Fruit fly (Drosophila melanogaster) whole organism, embryonic: ENCODE measurements around the gene Ir21a.

ENCODE experiments used
- BEAF-32 ChIP-seq: fragments of 200-800 bp; sonication (Bioruptor generic); optimal IDR thresholded peaks from 3 replicates; lab custom pipeline; 2017; ENCODE audit warnings: missing biosample characterization, missing genetic modification characterization, mild to moderate bottlenecking, moderate library complexity, missing genetic modification reagents
- Blimp-1 ChIP-seq: fragments of 200-800 bp; sonication (Bioruptor generic); optimal IDR thresholded peaks from 3 replicates; lab custom pipeline; 2018; ENCODE audit warnings: missing biosample characterization, missing genetic modification characterization, mild to moderate bottlenecking, moderate library complexity, missing genetic modification reagents
- CG10543 ChIP-seq: fragments of 200-800 bp; sonication (Bioruptor generic); optimal IDR thresholded peaks from 3 replicates; lab custom pipeline; 2017; ENCODE audit warnings: missing biosample characterization, mild to moderate bottlenecking, missing genetic modification characterization, moderate library complexity
- CG12391 ChIP-seq: fragments of 200-800 bp; sonication (Bioruptor generic); optimal IDR thresholded peaks from 3 replicates; lab custom pipeline; 2018; ENCODE audit warnings: missing biosample characterization, mild to moderate bottlenecking, missing genetic modification characterization, moderate library complexity
- CG13287 ChIP-seq: fragments of 200-800 bp; sonication (Bioruptor generic); IDR thresholded peaks from 2 replicates; pipeline ENCODE4 v1.3.6; 2022; ENCODE audit warnings: missing biosample characterization, missing genetic modification characterization; ENCODE audit not compliant: partially characterized antibody
- CG13296 ChIP-seq: fragments of 200-800 bp; sonication (Bioruptor generic); optimal IDR thresholded peaks from 3 replicates; lab custom pipeline; 2018; ENCODE audit warnings: missing biosample characterization, mild to moderate bottlenecking, missing genetic modification characterization
- CG15073 ChIP-seq: fragments of 200-800 bp; sonication (Bioruptor generic); optimal IDR thresholded peaks from 2 replicates; lab custom pipeline; 2016; ENCODE audit warnings: missing biosample characterization, missing genetic modification characterization
- CG1603 ChIP-seq: fragments of 200-800 bp; sonication (Bioruptor generic); optimal IDR thresholded peaks from 2 replicates; lab custom pipeline; 2019; ENCODE audit warnings: missing biosample characterization, mild to moderate bottlenecking, missing genetic modification characterization, moderate library complexity
- CG2678 ChIP-seq: fragments of 200-800 bp; sonication (Bioruptor generic); optimal IDR thresholded peaks from 3 replicates; lab custom pipeline; 2019; ENCODE audit warnings: missing biosample characterization, mild to moderate bottlenecking, missing genetic modification characterization, moderate library complexity
- CG3163 ChIP-seq: fragments of 200-800 bp; sonication (Bioruptor generic); optimal IDR thresholded peaks from 3 replicates; lab custom pipeline; 2016; ENCODE audit warnings: missing biosample characterization, missing genetic modification characterization
- CG32767 ChIP-seq: fragments of 200-800 bp; sonication (Bioruptor generic); IDR thresholded peaks from 2 replicates; pipeline ENCODE4 v1.3.6; 2022; ENCODE audit warnings: missing biosample characterization, missing genetic modification characterization
- CG32772 ChIP-seq: fragments of 200-800 bp; sonication (Bioruptor generic); IDR thresholded peaks from 2 replicates; pipeline ENCODE4 v1.3.6; 2022; ENCODE audit warnings: missing biosample characterization, missing genetic modification characterization
- CG3281 ChIP-seq: fragments of 200-800 bp; sonication (Bioruptor generic); optimal IDR thresholded peaks from 3 replicates; lab custom pipeline; 2017; ENCODE audit warnings: missing biosample characterization, mild to moderate bottlenecking, missing genetic modification characterization
- CG6272 ChIP-seq: fragments of 200-800 bp; sonication (Bioruptor generic); IDR thresholded peaks from 2 replicates; pipeline ENCODE4 v1.3.6; 2022; ENCODE audit warnings: missing biosample characterization, missing genetic modification characterization
- CG6689 ChIP-seq: fragments of 200-800 bp; sonication (Bioruptor generic); IDR thresholded peaks from 2 replicates; pipeline ENCODE4 v1.3.6; 2022; ENCODE audit warnings: missing biosample characterization, missing genetic modification characterization
- Dll ChIP-seq: fragments of 200-800 bp; sonication (Bioruptor generic); IDR thresholded peaks from 4 replicates; pipeline ENCODE4 v1.3.6; 2022; ENCODE audit warnings: missing biosample characterization, missing genetic modification characterization; ENCODE audit not compliant: partially characterized antibody
- Fer3 ChIP-seq: fragments of 200-800 bp; sonication (Bioruptor generic); optimal IDR thresholded peaks from 2 replicates; lab custom pipeline; 2018; ENCODE audit warnings: missing biosample characterization, mild to moderate bottlenecking, missing genetic modification characterization, moderate library complexity
- HmgZ ChIP-seq: fragments of 200-800 bp; sonication (Bioruptor generic); optimal IDR thresholded peaks from 2 replicates; lab custom pipeline; 2018; ENCODE audit warnings: missing biosample characterization, mild to moderate bottlenecking, missing genetic modification characterization
- Kr ChIP-seq: fragments of 200-800 bp; sonication (Bioruptor generic); optimal IDR thresholded peaks from 2 replicates; lab custom pipeline; 2017; ENCODE audit warnings: missing biosample characterization, mild to moderate bottlenecking, missing genetic modification characterization
- Oaz ChIP-seq: fragments of 200-800 bp; sonication (Bioruptor generic); IDR thresholded peaks from 2 replicates; pipeline ENCODE4 v1.3.6; 2022; ENCODE audit warnings: missing biosample characterization, missing genetic modification characterization
- Ptx1 ChIP-seq: fragments of 200-800 bp; sonication (Bioruptor generic); IDR thresholded peaks from 2 replicates; pipeline ENCODE4 v1.3.6; 2022; ENCODE audit warnings: missing biosample characterization, missing genetic modification characterization
- Sry-δ ChIP-seq: fragments of 200-800 bp; sonication (Bioruptor generic); optimal IDR thresholded peaks from 2 replicates; lab custom pipeline; 2016; ENCODE audit warnings: missing biosample characterization, missing genetic modification characterization
- Ssrp ChIP-seq: fragments of 200-800 bp; sonication (Bioruptor generic); optimal IDR thresholded peaks from 2 replicates; lab custom pipeline; 2018; ENCODE audit warnings: missing biosample characterization, mild to moderate bottlenecking, missing genetic modification characterization, moderate library complexity
- YL-1 ChIP-seq: fragments of 200-800 bp; sonication (Bioruptor generic); optimal IDR thresholded peaks from 3 replicates; lab custom pipeline; 2017; ENCODE audit warnings: missing biosample characterization, mild to moderate bottlenecking, missing genetic modification characterization
- bigmax ChIP-seq: fragments of 200-800 bp; sonication (Bioruptor generic); optimal IDR thresholded peaks from 2 replicates; lab custom pipeline; 2018; ENCODE audit warnings: missing biosample characterization, mild to moderate bottlenecking, missing genetic modification characterization
- cad ChIP-seq: fragments of >200 bp; optimal IDR thresholded peaks from 2 replicates; lab custom pipeline; 2017; ENCODE audit warnings: missing biosample characterization, missing genetic modification characterization
- caup ChIP-seq: fragments of 200-800 bp; sonication (Bioruptor generic); optimal IDR thresholded peaks from 3 replicates; lab custom pipeline; 2017; ENCODE audit warnings: missing biosample characterization, mild to moderate bottlenecking, missing genetic modification characterization, moderate library complexity; ENCODE audit not compliant: severe bottlenecking
- ci ChIP-seq: fragments of 200-800 bp; sonication (Bioruptor generic); IDR thresholded peaks from 3 replicates; pipeline ENCODE4 v1.3.6; 2022; ENCODE audit warnings: missing biosample characterization, missing genetic modification characterization
- danr ChIP-seq: fragments of 200-800 bp; sonication (Bioruptor generic); IDR thresholded peaks from 2 replicates; pipeline ENCODE4 v1.3.6; 2022; ENCODE audit warnings: missing biosample characterization, missing genetic modification characterization
- exex ChIP-seq: fragments of 200-800 bp; sonication (Bioruptor generic); optimal IDR thresholded peaks from 4 replicates; lab custom pipeline; 2018; ENCODE audit warnings: missing biosample characterization, mild to moderate bottlenecking, missing genetic modification characterization, moderate library complexity
- fd3F ChIP-seq: fragments of 200-800 bp; sonication (Bioruptor generic); optimal IDR thresholded peaks from 2 replicates; lab custom pipeline; 2018; ENCODE audit warnings: missing biosample characterization, mild to moderate bottlenecking, missing genetic modification characterization, moderate library complexity
- ftz-f1 ChIP-seq: fragments of 200-800 bp; sonication (Bioruptor generic); optimal IDR thresholded peaks from 2 replicates; lab custom pipeline; 2016; ENCODE audit warnings: missing biosample characterization, missing genetic modification characterization
- lbe ChIP-seq: fragments of 200-800 bp; sonication (Bioruptor generic); optimal IDR thresholded peaks from 2 replicates; lab custom pipeline; 2016; ENCODE audit warnings: missing biosample characterization, mild to moderate bottlenecking, missing genetic modification characterization
- mirr ChIP-seq: fragments of 200-800 bp; sonication (Bioruptor generic); optimal IDR thresholded peaks from 3 replicates; lab custom pipeline; 2018; ENCODE audit warnings: missing biosample characterization, mild to moderate bottlenecking, missing genetic modification characterization
- nom ChIP-seq: fragments of 200-800 bp; sonication (Bioruptor generic); optimal IDR thresholded peaks from 2 replicates; lab custom pipeline; 2017; ENCODE audit warnings: missing biosample characterization, missing genetic modification characterization, mild to moderate bottlenecking, moderate library complexity, missing genetic modification reagents
- pb ChIP-seq: fragments of 200-800 bp; sonication (Bioruptor generic); optimal IDR thresholded peaks from 3 replicates; lab custom pipeline; 2016; ENCODE audit warnings: missing biosample characterization, missing genetic modification characterization
- pfk ChIP-seq: fragments of 200-800 bp; sonication (Bioruptor generic); optimal IDR thresholded peaks from 2 replicates; lab custom pipeline; 2018; ENCODE audit warnings: missing biosample characterization, mild to moderate bottlenecking, missing genetic modification characterization, moderate library complexity
- pita ChIP-seq: fragments of 200-800 bp; sonication (Bioruptor generic); optimal IDR thresholded peaks from 2 replicates; lab custom pipeline; 2017; ENCODE audit warnings: missing biosample characterization, mild to moderate bottlenecking, missing genetic modification characterization
- ranshi ChIP-seq: fragments of 200-800 bp; sonication (Bioruptor generic); IDR thresholded peaks from 2 replicates; pipeline ENCODE4 v1.3.6; 2022; ENCODE audit warnings: missing biosample characterization, missing genetic modification characterization
- sd ChIP-seq: fragments of 200-800 bp; sonication (Bioruptor generic); optimal IDR thresholded peaks from 3 replicates; lab custom pipeline; 2018; ENCODE audit warnings: missing biosample characterization, mild to moderate bottlenecking, missing genetic modification characterization, moderate library complexity
- sens ChIP-seq: fragments of 200-800 bp; sonication (Bioruptor generic); peaks from one replicate; lab custom pipeline; 2016; ENCODE audit warnings: missing biosample characterization, missing genetic modification characterization
- sna ChIP-seq: fragments of 200-800 bp; sonication (Bioruptor generic); IDR thresholded peaks from 2 replicates; pipeline ENCODE4 v1.3.6; 2022; ENCODE audit warnings: missing biosample characterization, missing genetic modification characterization; ENCODE audit not compliant: partially characterized antibody
- sug ChIP-seq: fragments of 200-800 bp; optimal IDR thresholded peaks from 2 replicates; lab custom pipeline; 2019; ENCODE audit warnings: missing biosample characterization, mild to moderate bottlenecking, missing genetic modification characterization, moderate library complexity
- unc-4 ChIP-seq: fragments of 200-800 bp; sonication (Bioruptor generic); IDR thresholded peaks from 2 replicates; pipeline ENCODE4 v1.3.6; 2022; ENCODE audit warnings: missing biosample characterization, missing genetic modification characterization; ENCODE audit not compliant: partially characterized antibody
- wek ChIP-seq: fragments of 200-800 bp; sonication (Bioruptor generic); optimal IDR thresholded peaks from 3 replicates; lab custom pipeline; 2018; ENCODE audit warnings: missing biosample characterization, mild to moderate bottlenecking, missing genetic modification characterization, moderate library complexity

The Ir21a gene

dm6 chr2L:72752-73435, 47.9 kb upstream of the Ir21a start (continued):
- peak; percentile 12 for TF ChIP-seq pb (GFP tag; lab: Kevin White, UChicago)
- TF ChIP-seq CG1603 (tag; lab: Kevin White, UChicago), result peak; percentile 58
- no peak for TF ChIP-seq Oaz
- TF ChIP-seq CG3163 (GFP tag; lab: Kevin White, UChicago), result peak; percentile 29
- TF ChIP-seq wek (GFP tag; lab: Kevin White, UChicago), result no peak
- TF ChIP-seq CG12391 (tag; lab: Kevin White, UChicago), result peak; percentile 24
- TF ChIP-seq lbe (GFP tag; lab: Kevin White, UChicago), result peak; percentile 31
- TF ChIP-seq CG15073 (GFP tag; lab: Kevin White, UChicago), result peak; percentile 99
- TF ChIP-seq mirr (GFP tag; lab: Kevin White, UChicago), result peak; percentile 54
- TF ChIP-seq exex (tag; lab: Kevin White, UChicago), result peak; percentile 79
- TF ChIP-seq Sry-δ (GFP tag; lab: Kevin White, UChicago), result peak; percentile 78
- TF ChIP-seq pita, result peak; percentile 57
- TF ChIP-seq Blimp-1, result peak; percentile 16
- TF ChIP-seq cad (GFP tag; lab: Kevin White, UChicago), result no peak
- TF ChIP-seq CG32772 (GFP tag; lab: Robert Waterston, UW), result no peak
- TF ChIP-seq ranshi, result 0 out of 2 replicates have a peak, but pooled peaks have one; percentile 44
- TF ChIP-seq CG6689 (GFP tag; lab: Robert Waterston, UW), result no peak

- peak; percentile 58 for TF ChIP-seq sens (GFP tag; lab: Kevin White, UChicago)
- peak; percentile 15 for TF ChIP-seq nom
- TF ChIP-seq Fer3 (tag; lab: Kevin White, UChicago), result no peak
- peak; percentile 41; the same call in 1 of the 4 replicates for TF ChIP-seq Dll (GFP tag; lab: Robert Waterston, UW)
- no peak for TF ChIP-seq bigmax (GFP tag; lab: Kevin White, UChicago)
- peak; percentile 20 for TF ChIP-seq CG10543 (GFP tag; lab: Kevin White, UChicago)
- peak; percentile 24 for TF ChIP-seq CG2678 (tag; lab: Kevin White, UChicago)
- TF ChIP-seq lbe (GFP tag; lab: Kevin White, UChicago), result peak; percentile 30
- TF ChIP-seq CG13287, result 0 out of 2 replicates have a peak, but pooled peaks have one; percentile 18
- TF ChIP-seq sug (tag; lab: Kevin White, UChicago), result peak; percentile 24
- 0 out of 2 replicates have a peak, but pooled peaks have one; percentile 13 for TF ChIP-seq sna (GFP tag; lab: Robert Waterston, UW)
- no peak for TF ChIP-seq danr (GFP tag; lab: Robert Waterston, UW)
- peak; percentile 40; the same call in 1 of the 2 replicates for TF ChIP-seq CG32767
- TF ChIP-seq HmgZ (tag; lab: Kevin White, UChicago), result no peak
- no peak for TF ChIP-seq Kr (GFP tag; lab: Kevin White, UChicago)
- TF ChIP-seq fd3F, result peak; percentile 8
- TF ChIP-seq Sry-δ (GFP tag; lab: Kevin White, UChicago), result peak; percentile 51
- peak; percentile 24; the same call in 1 of the 3 replicates for TF ChIP-seq ci (GFP tag; lab: Robert Waterston, UW)
- TF ChIP-seq sd (tag; lab: Kevin White, UChicago), result peak; percentile 98
- TF ChIP-seq Ssrp, result no peak
- peak; percentile 53 for TF ChIP-seq YL-1 (GFP tag; lab: Kevin White, UChicago)
- TF ChIP-seq BEAF-32 (GFP tag; lab: Kevin White, UChicago), result peak; percentile 54
- TF ChIP-seq CG3281 (GFP tag; lab: Kevin White, UChicago), result peak; percentile 14
- TF ChIP-seq caup, result peak; percentile 9
- peak; percentile 28; the same call in 1 of the 2 replicates for TF ChIP-seq unc-4 (GFP tag; lab: Robert Waterston, UW)
- TF ChIP-seq ftz-f1 (GFP tag; lab: Kevin White, UChicago), result peak; percentile 66
- 0 out of 2 replicates have a peak, but pooled peaks have one; percentile 13 for TF ChIP-seq Ptx1 (GFP tag; lab: Robert Waterston, UW)
- TF ChIP-seq pfk (GFP tag; lab: Kevin White, UChicago), result no peak
- peak; percentile 9 for TF ChIP-seq CG13296
- no peak for TF ChIP-seq CG6272 (GFP tag; lab: Robert Waterston, UW)
Measured at dm6 chr2L:71869-72751, 47.2 kb upstream of the Ir21a start.
